Worm (Caenorhabditis elegans) whole organism, young adult: ENCODE results near the gene djr-1.2.

ENCODE experiments used
- B0019.2 ChIP-seq: fragments of 200-800 bp; sonication (Bioruptor generic); conservative IDR thresholded peaks from 2 replicates; pipeline ENCODE4 v1.3.6; 2022; ENCODE audit warnings: missing genetic modification reagents, missing genetic modification characterization, missing compliant biosample characterization
- C06A6.2 ChIP-seq: fragments of 200-800 bp; sonication (Bioruptor generic); conservative IDR thresholded peaks from 2 replicates; pipeline ENCODE4 v1.3.6; 2022; ENCODE audit warnings: missing genetic modification characterization, missing compliant biosample characterization
- D2030.7 ChIP-seq: fragments of 200-800 bp; sonication (Bioruptor generic); IDR thresholded peaks from 2 replicates; pipeline ENCODE4 v1.3.6; 2022; ENCODE audit warnings: missing genetic modification reagents, missing genetic modification characterization, missing compliant biosample characterization
- F22D6.2 ChIP-seq: sonication (generic microtip); optimal IDR thresholded peaks from 2 replicates; lab custom pipeline; 2016; ENCODE audit warnings: mild to moderate bottlenecking, missing genetic modification characterization, missing compliant biosample characterization
- F33H1.4 ChIP-seq: fragments of 200-800 bp; sonication (Bioruptor generic); IDR thresholded peaks from 2 replicates; pipeline ENCODE4 v1.3.6; 2022; ENCODE audit warnings: missing genetic modification reagents, missing genetic modification characterization, missing compliant biosample characterization
- F37B4.10 ChIP-seq: fragments of 200-800 bp; sonication (Bioruptor generic); IDR thresholded peaks from 2 replicates; pipeline ENCODE4 v1.3.6; 2022; ENCODE audit warnings: missing genetic modification characterization, missing compliant biosample characterization
- F55B11.4 ChIP-seq: sonication (generic microtip); optimal IDR thresholded peaks from 2 replicates; lab custom pipeline; 2016; ENCODE audit warnings: missing compliant biosample characterization, missing genetic modification characterization, borderline replicate concordance; ENCODE audit not compliant: insufficient read depth
- K12H6.12 ChIP-seq: fragments of 200-800 bp; sonication (Bioruptor generic); optimal IDR thresholded peaks from 2 replicates; lab custom pipeline; 2018; ENCODE audit warnings: mild to moderate bottlenecking, missing genetic modification characterization, missing compliant biosample characterization
- T07F8.4 ChIP-seq: sonication (generic microtip); optimal IDR thresholded peaks from 2 replicates; lab custom pipeline; 2016; ENCODE audit warnings: mild to moderate bottlenecking, missing genetic modification characterization, moderate library complexity, missing compliant biosample characterization
- T26A5.8 ChIP-seq: sonication (generic microtip); optimal IDR thresholded peaks from 2 replicates; lab custom pipeline; 2016; ENCODE audit warnings: missing genetic modification characterization, missing compliant biosample characterization
- Y67H2A.10 ChIP-seq: fragments of 200-800 bp; sonication (Bioruptor generic); conservative IDR thresholded peaks from 2 replicates; pipeline ENCODE4 v1.3.6; 2022; ENCODE audit warnings: missing genetic modification reagents, missing genetic modification characterization, missing compliant biosample characterization
- Y79H2A.3 ChIP-seq: fragments of 200-800 bp; sonication (Bioruptor generic); conservative IDR thresholded peaks from 2 replicates; pipeline ENCODE4 v1.3.6; 2022; ENCODE audit warnings: missing genetic modification reagents, missing genetic modification characterization, missing compliant biosample characterization
- atf-7 ChIP-seq: sonication (generic microtip); optimal IDR thresholded peaks from 2 replicates; lab custom pipeline; 2017; ENCODE audit warnings: mild to moderate bottlenecking, missing genetic modification characterization, missing compliant biosample characterization
- cebp-2 ChIP-seq: fragments of 200-800 bp; sonication (Bioruptor generic); IDR thresholded peaks from 2 replicates; pipeline ENCODE4 v1.3.6; 2022; ENCODE audit warnings: missing genetic modification characterization, missing compliant biosample characterization
- egrh-3 ChIP-seq: fragments of 200-800 bp; sonication (Bioruptor generic); IDR thresholded peaks from 2 replicates; pipeline ENCODE4 v1.3.6; 2022; ENCODE audit warnings: missing genetic modification reagents, missing genetic modification characterization, missing compliant biosample characterization
- fkh-3 ChIP-seq: sonication (generic microtip); optimal IDR thresholded peaks from 2 replicates; lab custom pipeline; 2016; ENCODE audit warnings: mild to moderate bottlenecking, missing genetic modification characterization, missing compliant biosample characterization
- him-1 ChIP-seq: sonication (generic microtip); optimal IDR thresholded peaks from 2 replicates; lab custom pipeline; 2016; ENCODE audit warnings: missing genotype, missing genetic modification reagents, missing genetic modification characterization, missing compliant biosample characterization
- hsf-1 ChIP-seq: fragments of 200-800 bp; sonication (Bioruptor generic); IDR thresholded peaks from 2 replicates; pipeline ENCODE4 v1.3.6; 2022; ENCODE audit warnings: missing genetic modification reagents, missing genetic modification characterization, missing compliant biosample characterization
- lag-1 ChIP-seq: fragments of 200-800 bp; sonication (Bioruptor generic); IDR thresholded peaks from 2 replicates; pipeline ENCODE4 v1.3.6; 2022; ENCODE audit warnings: missing genetic modification reagents, missing genetic modification characterization, missing compliant biosample characterization
- let-526 ChIP-seq: fragments of 200-800 bp; sonication (Bioruptor generic); IDR thresholded peaks from 2 replicates; pipeline ENCODE4 v1.3.6; 2022; ENCODE audit warnings: missing genetic modification reagents, missing genetic modification characterization, missing compliant biosample characterization
- lsy-27 ChIP-seq: sonication (generic microtip); optimal IDR thresholded peaks from 2 replicates; lab custom pipeline; 2017; ENCODE audit warnings: missing genetic modification characterization, mild to moderate bottlenecking, missing compliant biosample characterization, antibody characterized with exemption, missing genotype, borderline replicate concordance; ENCODE audit not compliant: insufficient read depth
- mxl-1 ChIP-seq: sonication (generic microtip); optimal IDR thresholded peaks from 2 replicates; lab custom pipeline; 2016; ENCODE audit warnings: missing genetic modification characterization, missing compliant biosample characterization
- nhr-179 ChIP-seq: sonication (generic microtip); optimal IDR thresholded peaks from 2 replicates; lab custom pipeline; 2016; ENCODE audit warnings: mild to moderate bottlenecking, missing genetic modification characterization, missing compliant biosample characterization
- nhr-90 ChIP-seq: sonication (generic microtip); optimal IDR thresholded peaks from 2 replicates; lab custom pipeline; 2016; ENCODE audit warnings: missing genotype, mild to moderate bottlenecking, missing genetic modification characterization, missing compliant biosample characterization
- pbrm-1 ChIP-seq: fragments of 200-800 bp; sonication (Bioruptor generic); IDR thresholded peaks from 2 replicates; pipeline ENCODE4 v1.3.6; 2022; ENCODE audit warnings: missing genetic modification reagents, missing genetic modification characterization, missing compliant biosample characterization
- pha-4 ChIP-seq: fragments of 150-350 bp; sonication (generic microtip); optimal IDR thresholded peaks from 2 replicates; lab custom pipeline; 2014; ENCODE audit warnings: missing biosample characterization, missing genetic modification reagents, missing genetic modification characterization
- snpc-1.1 ChIP-seq: sonication (generic microtip); optimal IDR thresholded peaks from 2 replicates; lab custom pipeline; 2017; ENCODE audit warnings: missing genetic modification characterization, mild to moderate bottlenecking, missing compliant biosample characterization, antibody characterized with exemption, moderate library complexity, missing genotype, missing genetic modification reagents; ENCODE audit not compliant: insufficient read depth
- snpc-1.3 ChIP-seq: sonication (generic microtip); optimal IDR thresholded peaks from 2 replicates; lab custom pipeline; 2017; ENCODE audit warnings: missing genetic modification characterization, mild to moderate bottlenecking, missing compliant biosample characterization, antibody characterized with exemption, moderate library complexity, missing genotype, missing genetic modification reagents; ENCODE audit not compliant: insufficient read depth
- tbx-9 ChIP-seq: sonication (generic microtip); optimal IDR thresholded peaks from 2 replicates; lab custom pipeline; 2016; ENCODE audit warnings: borderline replicate concordance, missing genetic modification characterization, inconsistent platforms, missing compliant biosample characterization

Gene djr-1.2

DNA sequence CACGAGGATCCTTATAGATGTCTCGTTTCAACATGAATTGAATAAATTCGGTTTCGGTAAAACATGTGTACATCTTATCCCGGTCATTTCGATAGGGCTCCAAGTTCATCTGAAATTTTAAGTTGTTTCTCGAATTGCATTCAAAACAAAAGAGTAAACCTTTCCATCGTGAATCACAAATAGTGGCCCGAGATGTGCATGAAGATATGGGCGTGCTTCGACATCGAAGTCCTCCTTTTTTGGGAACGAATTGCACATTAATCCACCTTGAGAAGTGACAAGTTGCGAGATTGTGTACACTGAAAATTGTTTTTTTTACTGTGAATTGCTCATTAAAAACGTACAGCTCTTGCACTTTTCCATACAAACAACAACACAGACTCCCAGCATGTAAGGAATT is 1.3 kb upstream of the djr-1.2 start (continued):
- TF ChIP-seq T07F8.4 (no peak), B0019.2 (no peak), cebp-2 (GFP tag; lab: Robert Waterston, UW) (no peak), him-1 (tag; lab: Kevin White, UChicago) (no peak), nhr-90 (tag; lab: Kevin White, UChicago) (no peak), D2030.7 (no peak), Y79H2A.3 (GFP tag; lab: Robert Waterston, UW) (no peak)

DNA sequence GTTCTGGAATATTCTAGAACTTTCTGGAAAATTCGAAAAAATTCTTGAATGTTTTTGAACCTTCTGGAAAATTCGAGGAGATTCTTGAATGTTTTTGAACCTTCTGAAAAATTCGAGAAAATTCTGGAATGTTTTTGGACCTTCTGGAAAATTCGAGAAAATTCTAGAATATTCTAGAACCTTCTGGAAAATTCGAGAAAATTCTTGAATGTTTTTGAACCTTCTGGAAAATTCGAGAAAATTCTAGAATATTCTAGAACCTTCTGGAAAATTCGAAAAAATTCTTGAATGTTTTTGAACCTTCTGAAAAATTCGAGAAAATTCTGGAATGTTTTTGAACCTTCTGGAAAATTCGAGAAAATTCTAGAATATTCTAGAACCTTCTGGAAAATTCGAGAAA is 4.1 kb downstream of the djr-1.2 start:
- peak; percentile 93 for TF ChIP-seq hsf-1 (GFP tag; lab: Robert Waterston, UW)

DNA sequence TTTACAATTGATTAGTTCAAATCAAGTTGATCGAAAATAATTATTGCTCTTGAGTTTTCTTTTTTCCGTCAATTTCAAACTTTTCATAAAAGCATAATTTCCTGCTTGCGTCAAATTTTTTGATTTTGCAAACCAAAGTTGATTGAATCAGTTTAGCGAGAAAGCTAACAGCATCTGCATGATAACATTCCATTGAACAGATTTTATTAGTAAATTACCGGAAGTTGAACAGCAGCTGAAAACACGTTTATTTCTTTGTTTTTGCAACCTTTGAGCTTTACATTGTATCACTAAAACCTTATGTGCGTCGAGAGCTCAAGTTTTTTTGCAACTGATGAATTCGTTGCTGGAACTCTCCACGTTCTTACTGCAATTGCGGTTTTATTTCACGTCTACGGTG is 7.4 kb downstream of the djr-1.2 start, which contains the start of gene srh-169:
Gene srh-169, plus strand, starts transcription at position 301 of the 400 bp plus-strand sequence.
- TF ChIP-seq Y79H2A.3 (GFP tag; lab: Robert Waterston, UW), result no peak
- no peak for TF ChIP-seq fkh-3 (tag; lab: Kevin White, UChicago)
- no peak for TF ChIP-seq lag-1 (GFP tag; lab: Robert Waterston, UW)
- TF ChIP-seq egrh-3 (GFP tag; lab: Robert Waterston, UW), result no peak
- TF ChIP-seq pha-4, result no peak
- TF ChIP-seq mxl-1 (tag; lab: Kevin White, UChicago), result no peak
- no peak for TF ChIP-seq nhr-179 (tag; lab: Kevin White, UChicago)
- no peak for TF ChIP-seq tbx-9 (tag; lab: Kevin White, UChicago)
- no peak for TF ChIP-seq let-526 (GFP tag; lab: Robert Waterston, UW)
- no peak for TF ChIP-seq Y67H2A.10 (GFP tag; lab: Robert Waterston, UW)
- TF ChIP-seq snpc-1.3 (tag; lab: Kevin White, UChicago), result no peak
- no peak for TF ChIP-seq F22D6.2 (tag; lab: Kevin White, UChicago)
- TF ChIP-seq D2030.7, result no peak
- no peak for TF ChIP-seq F55B11.4 (tag; lab: Kevin White, UChicago)
- no peak for TF ChIP-seq atf-7
- TF ChIP-seq lsy-27 (tag; lab: Kevin White, UChicago), result no peak

DNA sequence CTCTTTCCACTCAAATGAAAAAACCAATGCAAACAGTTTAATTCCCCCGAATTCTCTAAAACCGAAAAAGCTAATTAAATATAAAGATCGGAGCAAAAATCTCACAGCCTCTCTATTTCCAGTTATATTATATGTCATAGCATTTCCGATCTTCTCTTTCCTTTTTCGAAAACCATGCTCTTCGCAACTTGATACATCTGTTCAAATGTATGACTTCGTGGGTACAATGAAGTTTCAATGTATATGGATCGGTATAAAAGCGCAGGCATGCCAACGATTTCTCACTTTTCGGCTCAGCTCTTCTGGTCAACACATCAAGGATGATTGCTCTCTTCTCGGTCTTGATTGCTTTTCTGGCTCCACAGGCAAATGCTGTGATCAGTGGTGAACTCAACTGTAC is 8.8 kb downstream of the djr-1.2 start, which contains the start of gene phat-7:
Gene phat-7, plus strand, starts transcription at position 301 of the 400 bp plus-strand sequence.
- TF ChIP-seq F33H1.4 (GFP tag; lab: Robert Waterston, UW) (no peak), let-526 (GFP tag; lab: Robert Waterston, UW) (no peak), mxl-1 (tag; lab: Kevin White, UChicago) (no peak), pbrm-1 (GFP tag; lab: Robert Waterston, UW) (no peak), C06A6.2 (GFP tag; lab: Robert Waterston, UW) (no peak), T26A5.8 (tag; lab: Kevin White, UChicago) (no peak), K12H6.12 (tag; lab: Kevin White, UChicago) (no peak)

DNA sequence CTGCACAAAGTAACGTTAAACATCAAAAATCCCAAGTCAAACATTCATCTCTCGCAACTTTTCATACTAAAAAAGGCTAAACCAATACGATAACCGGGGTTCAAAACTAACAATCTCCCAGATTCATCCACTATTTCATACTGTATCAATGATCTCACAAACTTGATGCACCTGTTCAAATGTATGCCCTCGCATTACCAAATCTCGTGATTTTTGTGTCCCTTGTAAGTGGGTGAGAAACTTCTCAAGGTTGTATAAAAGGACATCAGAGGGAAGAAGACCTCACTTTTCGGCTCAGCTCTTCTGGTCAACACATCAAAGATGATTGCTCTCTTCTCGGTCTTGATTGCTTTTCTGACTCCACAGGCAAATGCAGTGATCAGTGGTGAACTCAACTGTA is 11.3 kb downstream of the djr-1.2 start, which contains the start of gene phat-3:
Gene phat-3, plus strand, starts transcription at position 301 of the 400 bp plus-strand sequence.
- TF ChIP-seq snpc-1.1 (tag; lab: Kevin White, UChicago) (no peak), F37B4.10 (GFP tag; lab: Robert Waterston, UW) (0 out of 2 replicates have a peak, but pooled peaks have one; percentile 52)
